Worm (Caenorhabditis elegans): ENCODE measurements around the gene col-183.

The col-183 gene

DNA sequence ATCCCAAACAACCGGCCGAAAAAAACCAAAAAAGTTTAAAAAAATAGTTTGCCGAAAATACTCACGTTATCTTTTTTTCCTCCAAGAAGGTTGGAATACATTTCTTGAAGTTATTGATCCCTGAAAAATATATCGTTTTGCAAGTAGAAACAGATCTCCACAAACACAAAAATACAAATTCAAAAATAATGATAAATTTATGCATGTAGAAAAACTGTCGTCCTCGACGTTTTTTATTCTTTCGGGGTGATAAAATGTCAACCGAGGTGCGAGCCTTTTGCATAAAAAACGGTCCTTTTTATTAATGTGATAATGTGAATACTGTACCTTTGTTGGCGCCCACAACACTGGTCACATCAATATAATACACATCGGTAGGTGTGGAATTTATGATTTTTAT lies 3.8 kb downstream of the col-183 start, which contains the start of gene F02D10.2:
F02D10.2 (minus strand) TSS at position 101 of the 400 bp plus-strand sequence.
- TF ChIP-seq unc-120 (tag; optimal IDR thresholded peaks at IDR 0.05; ENCODE audit: poor library complexity, severe bottlenecking) (no peak), unc-62 (GFP tag; optimal IDR thresholded peaks at IDR 0.05) (no peak), ztf-11 (tag; optimal IDR thresholded peaks at IDR 0.05) (no peak), unc-39 (tag; optimal IDR thresholded peaks at IDR 0.05) (no peak), nhr-28 (tag; optimal IDR thresholded peaks at IDR 0.05) (no peak), lin-13 (tag; optimal IDR thresholded peaks at IDR 0.05) (no peak), lsy-2 (tag; optimal IDR thresholded peaks at IDR 0.05) (no peak), nhr-12 (tag; optimal IDR thresholded peaks at IDR 0.05) (no peak), ces-1 (GFP tag; optimal IDR thresholded peaks at IDR 0.05) (no peak), zip-8 (tag; optimal IDR thresholded peaks at IDR 0.05) (no peak), ceh-39 (tag; optimal IDR thresholded peaks at IDR 0.05) (no peak), nhr-2 (tag; optimal IDR thresholded peaks at IDR 0.05) (no peak), flh-1 (GFP tag; optimal IDR thresholded peaks at IDR 0.05) (no peak), pha-4 (tag; optimal IDR thresholded peaks at IDR 0.05) (no peak), nhr-76 (tag; optimal IDR thresholded peaks at IDR 0.05) (no peak), ceh-43 (GFP tag; optimal IDR thresholded peaks at IDR 0.05) (no peak), ham-2 (GFP tag; optimal IDR thresholded peaks at IDR 0.05) (no peak), mls-2 (tag; optimal IDR thresholded peaks at IDR 0.05) (no peak), blmp-1 (tag; optimal IDR thresholded peaks at IDR 0.05) (no peak), tbx-8 (GFP tag; optimal IDR thresholded peaks at IDR 0.05) (no peak)

DNA sequence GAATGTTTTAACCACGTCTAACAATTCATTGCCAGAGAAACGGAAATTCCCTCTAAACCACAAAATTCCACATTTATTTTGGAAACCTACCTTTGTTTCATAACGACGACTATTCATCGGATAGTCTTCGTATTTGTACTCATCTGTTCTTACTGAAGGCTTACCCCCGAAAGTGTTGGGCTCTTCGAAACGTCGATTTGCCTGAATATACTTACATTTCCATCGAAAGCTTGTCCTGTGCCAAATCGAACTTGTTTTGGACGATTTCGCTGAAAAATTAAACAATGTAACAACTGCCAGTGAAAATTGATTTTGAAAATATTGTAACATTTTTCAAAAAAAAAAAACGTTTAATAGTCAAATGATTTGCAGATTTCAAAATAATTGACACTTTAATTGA lies 5.0 kb downstream of the col-183 start, which contains the start of gene F02D10.3:
F02D10.3 (minus strand) TSS at position 101 of the 400 bp plus-strand sequence.
- TF ChIP-seq pha-4 (tag; optimal IDR thresholded peaks at IDR 0.05) (no peak), mab-5 (tag; optimal IDR thresholded peaks at IDR 0.05) (no peak), ham-2 (GFP tag; optimal IDR thresholded peaks at IDR 0.05) (no peak), ceh-83 (GFP tag; optimal IDR thresholded peaks at IDR 0.05) (no peak), elt-1 (tag; optimal IDR thresholded peaks at IDR 0.05; ENCODE audit: borderline replicate concordance, insufficient read depth) (no peak), ztf-11 (tag; optimal IDR thresholded peaks at IDR 0.05) (no peak), hlh-1 (tag; optimal IDR thresholded peaks at IDR 0.05) (no peak)

DNA sequence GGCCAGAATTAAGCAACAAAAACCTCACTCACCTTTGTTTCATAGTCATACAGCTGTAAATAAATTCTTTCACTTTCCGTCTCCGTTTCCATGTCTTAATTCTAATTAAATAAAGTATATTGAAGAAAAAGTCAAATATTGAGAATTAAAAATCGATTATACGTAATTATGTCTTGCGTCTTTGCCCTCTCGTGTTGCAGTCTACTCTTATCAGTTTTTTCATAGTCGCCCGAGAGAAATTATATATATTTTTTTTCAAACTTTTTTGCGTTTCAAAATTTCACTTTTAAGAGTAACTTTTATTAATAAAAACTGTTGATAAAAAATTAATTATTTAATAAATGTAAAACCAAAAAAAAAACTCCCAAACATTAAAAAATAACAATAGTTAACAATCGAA lies 11.1 kb downstream of the col-183 start, which contains the start of gene flr-1:
flr-1 (minus strand) TSS at position 101 of the 400 bp plus-strand sequence.
- TF ChIP-seq nhr-2 (tag; optimal IDR thresholded peaks at IDR 0.05), result no peak
- no peak for TF ChIP-seq ham-2 (GFP tag; optimal IDR thresholded peaks at IDR 0.05)
- TF ChIP-seq ztf-11 (tag; optimal IDR thresholded peaks at IDR 0.05), result no peak
- TF ChIP-seq lsy-2 (tag; optimal IDR thresholded peaks at IDR 0.05), result no peak
- TF ChIP-seq nhr-237 (tag; optimal IDR thresholded peaks at IDR 0.05), result no peak
- no peak for TF ChIP-seq lin-13 (tag; optimal IDR thresholded peaks at IDR 0.05)
- TF ChIP-seq drap-1 (GFP tag; optimal IDR thresholded peaks at IDR 0.05), result no peak
- TF ChIP-seq nhr-28 (tag; optimal IDR thresholded peaks at IDR 0.05), result no peak
- no peak for TF ChIP-seq snpc-4 (tag; optimal IDR thresholded peaks at IDR 0.05)
- no peak for TF ChIP-seq zip-8 (tag; optimal IDR thresholded peaks at IDR 0.05)
- no peak for TF ChIP-seq mls-2 (tag; optimal IDR thresholded peaks at IDR 0.05)
- TF ChIP-seq lin-32 (GFP tag; optimal IDR thresholded peaks at IDR 0.05), result no peak

DNA sequence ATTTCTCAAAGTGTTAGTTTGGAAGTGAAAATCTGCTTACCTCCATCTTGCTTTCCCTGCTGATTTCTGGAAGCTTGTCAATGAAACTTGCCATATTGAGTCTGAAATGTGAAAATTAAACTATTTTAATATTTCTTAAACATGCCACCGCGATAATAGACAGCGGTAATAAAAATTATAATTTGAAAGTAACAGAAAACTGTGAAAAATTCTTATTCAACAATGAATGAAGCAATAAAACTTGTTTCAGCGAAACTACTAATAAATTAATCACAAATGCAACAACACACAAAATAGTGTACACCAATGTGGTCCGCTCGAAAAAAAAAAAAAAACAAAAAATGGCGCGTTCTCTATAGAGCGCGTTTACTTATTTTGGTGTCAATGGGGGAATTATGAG lies 16.0 kb downstream of the col-183 start, which contains the start of gene F02D10.6:
F02D10.6 (minus strand) TSS at position 101 of the 400 bp plus-strand sequence.
- no peak for TF ChIP-seq M03D4.4 (tag; optimal IDR thresholded peaks at IDR 0.05)
- no peak for TF ChIP-seq nhr-28 (tag; optimal IDR thresholded peaks at IDR 0.05)
- TF ChIP-seq ces-1 (GFP tag; optimal IDR thresholded peaks at IDR 0.05), result no peak
- TF ChIP-seq ceh-43 (GFP tag; optimal IDR thresholded peaks at IDR 0.05), result no peak
- TF ChIP-seq sptf-1 (tag; optimal IDR thresholded peaks at IDR 0.05), result no peak
- TF ChIP-seq lsy-2 (tag; optimal IDR thresholded peaks at IDR 0.05), result no peak
- no peak for TF ChIP-seq hlh-1 (tag; optimal IDR thresholded peaks at IDR 0.05)
- no peak for TF ChIP-seq mep-1 (tag; optimal IDR thresholded peaks at IDR 0.05)
- no peak for TF ChIP-seq ceh-83 (GFP tag; optimal IDR thresholded peaks at IDR 0.05)
- no peak for TF ChIP-seq pha-4 (tag; optimal IDR thresholded peaks at IDR 0.05)
- TF ChIP-seq nhr-237 (tag; optimal IDR thresholded peaks at IDR 0.05), result no peak
- no peak for TF ChIP-seq sem-2 (GFP tag; optimal IDR thresholded peaks at IDR 0.05)
- TF ChIP-seq lin-13 (tag; optimal IDR thresholded peaks at IDR 0.05), result no peak
- no peak for TF ChIP-seq elt-3 (tag; optimal IDR thresholded peaks at IDR 0.05)
- no peak for TF ChIP-seq tbx-8 (GFP tag; optimal IDR thresholded peaks at IDR 0.05)
- no peak for TF ChIP-seq nhr-12 (tag; optimal IDR thresholded peaks at IDR 0.05)
- no peak for TF ChIP-seq flh-1 (GFP tag; optimal IDR thresholded peaks at IDR 0.05)
- no peak for TF ChIP-seq zip-8 (tag; optimal IDR thresholded peaks at IDR 0.05)
- no peak for TF ChIP-seq ham-2 (GFP tag; optimal IDR thresholded peaks at IDR 0.05)
